Fruit fly (Drosophila melanogaster): Measurements from ENCODE around the gene Spn.
A peak's percentile ranks its signal among the peaks of the same experiment; 100 is the strongest.

The Spn gene

DNA sequence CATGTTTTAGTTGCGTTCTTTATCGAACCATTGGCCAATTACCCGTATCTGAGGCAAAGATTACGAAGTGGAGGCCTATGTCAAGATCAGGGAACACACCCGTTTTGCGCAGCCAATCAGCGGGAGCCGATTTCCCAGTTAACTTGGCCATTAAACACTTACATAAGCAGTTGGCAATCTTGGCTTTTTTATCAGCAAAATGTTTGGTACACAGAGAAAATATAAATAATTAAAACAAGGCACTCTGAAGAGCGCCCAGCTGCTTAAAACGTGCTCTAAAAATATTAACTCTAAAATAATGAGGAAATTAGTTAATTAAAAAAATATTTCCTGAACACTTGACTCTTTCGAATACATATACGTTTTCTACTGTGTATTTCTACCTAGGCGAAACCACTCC, 52.3 kb downstream of the Spn start:
- TF ChIP-seq Pif1B (GFP tag; optimal IDR thresholded peaks at IDR 0.05) (peak; percentile 39), gl (tag; optimal IDR thresholded peaks at IDR 0.05) (no peak), CG32121 (GFP tag; IDR thresholded peaks at IDR 0.05) (no peak), CG15710 (tag; optimal IDR thresholded peaks at IDR 0.05) (peak; percentile 28), Ets98B (GFP tag; IDR thresholded peaks at IDR 0.05) (no peak), Snoo (tag; optimal IDR thresholded peaks at IDR 0.05) (peak; percentile 23), CG14655 (GFP tag; optimal IDR thresholded peaks at IDR 0.05) (no peak), CG4496 (GFP tag; IDR thresholded peaks at IDR 0.05) (peak; percentile 14; the same call in 1 of the 3 replicates), CG17806 (tag; optimal IDR thresholded peaks at IDR 0.05) (peak; percentile 36), CG8159 (tag; optimal IDR thresholded peaks at IDR 0.05) (peak; percentile 39), Pif1A (GFP tag; optimal IDR thresholded peaks at IDR 0.05) (peak; percentile 43), CG13204 (GFP tag; optimal IDR thresholded peaks at IDR 0.05) (no peak), CG9948 (tag; optimal IDR thresholded peaks at IDR 0.05) (peak; percentile 9), CG10348 (GFP tag; IDR thresholded peaks at IDR 0.05) (no peak)

DNA sequence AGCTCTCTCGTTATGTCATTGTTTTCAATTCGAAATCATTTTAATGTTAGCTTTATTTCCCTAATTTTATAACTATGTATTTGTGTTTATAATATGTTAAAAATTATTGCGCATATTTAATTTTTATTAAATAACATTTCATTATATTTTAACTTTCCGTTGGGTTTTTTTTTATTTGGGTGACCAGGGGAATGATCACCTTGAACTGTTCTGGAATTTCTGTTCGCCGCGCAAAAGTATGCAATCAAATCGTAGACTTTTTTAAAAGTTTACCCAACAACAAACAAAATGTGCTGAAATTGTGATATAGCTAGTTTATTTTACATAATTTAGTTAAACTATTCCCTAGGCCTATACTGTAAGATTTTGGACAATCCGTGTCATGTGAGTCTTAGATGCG, 55.0 kb downstream of the Spn start:
- TF ChIP-seq Pif1B (GFP tag; optimal IDR thresholded peaks at IDR 0.05) (no peak), gl (tag; optimal IDR thresholded peaks at IDR 0.05) (no peak), EcR (GFP tag; optimal IDR thresholded peaks at IDR 0.05) (no peak), D1 (tag; optimal IDR thresholded peaks at IDR 0.05) (no peak), CG17806 (tag; optimal IDR thresholded peaks at IDR 0.05) (no peak), CG15710 (tag; optimal IDR thresholded peaks at IDR 0.05) (no peak), Snoo (tag; optimal IDR thresholded peaks at IDR 0.05) (no peak), CG32121 (GFP tag; IDR thresholded peaks at IDR 0.05) (no peak), CG8159 (tag; optimal IDR thresholded peaks at IDR 0.05) (no peak), CG9948 (tag; optimal IDR thresholded peaks at IDR 0.05) (no peak)

DNA sequence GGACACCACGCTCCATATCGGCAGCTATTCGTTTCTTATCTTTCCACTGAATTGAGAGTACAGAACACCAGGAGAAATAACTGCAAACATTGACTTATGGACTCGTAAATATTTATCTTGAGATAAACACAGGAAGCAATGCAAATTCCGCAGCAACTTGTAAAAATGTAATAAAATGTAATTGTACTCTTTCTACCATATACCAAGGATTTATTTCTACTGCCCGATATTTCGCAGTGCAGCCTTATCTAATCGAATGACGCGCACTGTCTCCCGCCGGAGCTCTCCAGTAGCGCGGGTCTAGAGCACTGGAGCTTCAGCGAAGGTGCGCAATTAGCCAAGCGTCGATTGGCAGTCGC, 59.9 kb downstream of the Spn start:
- TF ChIP-seq CG32121 (GFP tag; IDR thresholded peaks at IDR 0.05) (peak; percentile 85), CG12605 (GFP tag; IDR thresholded peaks at IDR 0.05) (peak; percentile 81), CG17806 (tag; optimal IDR thresholded peaks at IDR 0.05) (peak; percentile 85), gl (tag; optimal IDR thresholded peaks at IDR 0.05) (peak; percentile 90), Pif1A (GFP tag; optimal IDR thresholded peaks at IDR 0.05) (peak; percentile 93), EcR (GFP tag; optimal IDR thresholded peaks at IDR 0.05) (peak; percentile 2), CG13204 (GFP tag; optimal IDR thresholded peaks at IDR 0.05) (peak; percentile 59), CG4496 (GFP tag; IDR thresholded peaks at IDR 0.05) (peak; percentile 92), CG10348 (GFP tag; IDR thresholded peaks at IDR 0.05) (peak; percentile 27; the same call in 1 of the 2 replicates), Ets98B (GFP tag; IDR thresholded peaks at IDR 0.05) (peak; percentile 86), D1 (tag; optimal IDR thresholded peaks at IDR 0.05) (no peak), rn (GFP tag; IDR thresholded peaks at IDR 0.05) (peak; percentile 65), CG8301 (tag; optimal IDR thresholded peaks at IDR 0.05) (peak; percentile 87), CG8159 (tag; optimal IDR thresholded peaks at IDR 0.05) (peak; percentile 92), CG9948 (tag; optimal IDR thresholded peaks at IDR 0.05) (peak; percentile 80), CG15710 (tag; optimal IDR thresholded peaks at IDR 0.05) (peak; percentile 82), Pif1B (GFP tag; optimal IDR thresholded peaks at IDR 0.05) (peak; percentile 89), CG34367 (tag; optimal IDR thresholded peaks at IDR 0.05) (peak; percentile 67), CG14655 (GFP tag; optimal IDR thresholded peaks at IDR 0.05) (peak; percentile 87), fd96Ca (GFP tag; IDR thresholded peaks at IDR 0.05) (peak; percentile 80), Snoo (tag; optimal IDR thresholded peaks at IDR 0.05) (peak; percentile 94)

DNA sequence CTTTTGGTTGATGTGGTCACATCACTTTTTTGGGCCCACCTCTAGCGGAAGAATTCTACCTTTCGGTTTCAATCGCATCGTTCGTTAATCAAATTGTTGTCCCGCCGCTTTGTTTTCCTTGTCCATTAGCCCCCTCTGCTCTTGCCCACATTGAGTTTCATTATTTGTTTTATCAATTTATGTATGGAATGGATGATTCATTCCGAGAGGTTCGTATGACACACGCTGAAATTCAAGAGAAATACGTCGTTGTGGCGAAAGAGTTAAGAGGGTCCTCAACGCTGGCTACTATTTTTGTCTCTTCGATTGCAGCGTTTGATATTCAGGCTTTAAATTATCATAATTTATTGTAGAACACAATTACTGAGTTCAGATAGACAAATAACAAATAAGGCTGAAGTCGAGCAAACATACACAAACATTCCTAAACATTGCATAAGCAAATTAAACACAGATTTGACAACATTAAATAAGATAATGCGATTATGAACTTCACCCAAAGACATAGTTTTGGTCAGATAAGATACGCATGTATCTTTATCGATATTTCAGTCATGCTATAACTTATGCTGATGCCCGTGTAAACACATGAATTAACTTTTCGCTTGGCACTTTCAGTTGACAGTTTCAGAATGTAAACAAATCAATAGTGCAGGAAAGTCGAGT, 60.4 kb downstream of the Spn start:
- no peak for TF ChIP-seq CG9948 (tag; optimal IDR thresholded peaks at IDR 0.05)
- no peak for TF ChIP-seq fd96Ca (GFP tag; IDR thresholded peaks at IDR 0.05)
- no peak for TF ChIP-seq Snoo (tag; optimal IDR thresholded peaks at IDR 0.05)
- no peak for TF ChIP-seq CG13204 (GFP tag; optimal IDR thresholded peaks at IDR 0.05)

DNA sequence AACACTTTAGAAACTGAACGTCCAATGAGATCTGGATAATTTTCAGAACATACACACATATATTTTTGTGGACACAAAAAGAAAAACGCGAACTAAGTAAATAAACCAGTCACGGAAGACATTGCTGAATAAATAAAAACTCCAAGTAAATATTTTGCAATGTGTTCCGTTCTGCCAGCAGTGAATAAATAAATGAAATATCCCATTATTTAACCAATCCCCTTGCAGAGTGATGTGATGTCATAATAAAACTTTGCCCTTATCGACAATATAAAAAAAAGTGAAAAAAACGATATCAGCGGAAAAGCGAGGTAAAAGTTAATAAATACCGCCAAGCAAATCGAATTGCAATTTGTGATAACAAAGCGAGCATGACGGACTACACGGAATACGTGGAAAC, 63.3 kb downstream of the Spn start:
- TF ChIP-seq gl (tag; optimal IDR thresholded peaks at IDR 0.05) (peak; percentile 37), CG8301 (tag; optimal IDR thresholded peaks at IDR 0.05) (no peak), CG4496 (GFP tag; IDR thresholded peaks at IDR 0.05) (no peak), CG8159 (tag; optimal IDR thresholded peaks at IDR 0.05) (peak; percentile 18), D1 (tag; optimal IDR thresholded peaks at IDR 0.05) (no peak), Pif1B (GFP tag; optimal IDR thresholded peaks at IDR 0.05) (no peak), CG10348 (GFP tag; IDR thresholded peaks at IDR 0.05) (no peak)

DNA sequence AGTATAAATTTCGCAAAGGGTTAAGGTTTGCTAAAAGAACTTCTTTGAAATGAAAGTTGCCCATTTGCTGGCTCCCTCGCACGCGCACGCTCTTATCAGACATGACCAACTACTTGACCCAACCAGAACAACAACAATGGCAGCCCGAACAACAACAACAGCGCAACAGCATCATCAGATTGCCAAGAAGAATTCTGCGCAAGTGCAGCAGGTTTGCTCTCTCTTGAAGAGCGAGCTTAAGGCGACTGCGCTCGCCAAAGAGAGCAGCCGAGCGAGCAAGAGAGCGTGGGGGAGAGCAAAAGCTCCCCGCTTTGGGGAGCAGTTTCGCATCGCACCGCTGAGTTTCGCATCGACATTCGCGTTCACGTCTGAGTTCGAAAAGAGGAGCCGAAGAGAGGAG, 64.2 kb downstream of the Spn start:
- TF ChIP-seq fd96Ca (GFP tag; IDR thresholded peaks at IDR 0.05), result peak; percentile 77
- TF ChIP-seq CG15710 (tag; optimal IDR thresholded peaks at IDR 0.05), result no peak
- TF ChIP-seq Pif1A (GFP tag; optimal IDR thresholded peaks at IDR 0.05), result peak; percentile 17
- TF ChIP-seq CG17806 (tag; optimal IDR thresholded peaks at IDR 0.05), result no peak
- peak; percentile 41; the same call in 1 of the 3 replicates for TF ChIP-seq CG4496 (GFP tag; IDR thresholded peaks at IDR 0.05)
- TF ChIP-seq CG34367 (tag; optimal IDR thresholded peaks at IDR 0.05), result no peak
- no peak for TF ChIP-seq CG10348 (GFP tag; IDR thresholded peaks at IDR 0.05)
- TF ChIP-seq CG8301 (tag; optimal IDR thresholded peaks at IDR 0.05), result no peak
- peak; percentile 67; the same call in 1 of the 2 replicates for TF ChIP-seq Ets98B (GFP tag; IDR thresholded peaks at IDR 0.05)
- TF ChIP-seq CG13204 (GFP tag; optimal IDR thresholded peaks at IDR 0.05), result peak; percentile 65
- peak; percentile 76 for TF ChIP-seq EcR (GFP tag; optimal IDR thresholded peaks at IDR 0.05)
- TF ChIP-seq CG9948 (tag; optimal IDR thresholded peaks at IDR 0.05), result no peak
- 0 out of 2 replicates have a peak, but pooled peaks have one; percentile 37 for TF ChIP-seq CG12605 (GFP tag; IDR thresholded peaks at IDR 0.05)
- no peak for TF ChIP-seq CG14655 (GFP tag; optimal IDR thresholded peaks at IDR 0.05)
- no peak for TF ChIP-seq Snoo (tag; optimal IDR thresholded peaks at IDR 0.05)
- TF ChIP-seq CG32121 (GFP tag; IDR thresholded peaks at IDR 0.05), result peak; percentile 42; the same call in 1 of the 2 replicates
- no peak for TF ChIP-seq D1 (tag; optimal IDR thresholded peaks at IDR 0.05)
- TF ChIP-seq gl (tag; optimal IDR thresholded peaks at IDR 0.05), result no peak
- TF ChIP-seq Pif1B (GFP tag; optimal IDR thresholded peaks at IDR 0.05), result peak; percentile 42
- TF ChIP-seq CG8159 (tag; optimal IDR thresholded peaks at IDR 0.05), result no peak
- TF ChIP-seq rn (GFP tag; IDR thresholded peaks at IDR 0.05), result no peak

Measured in whole organism, pupa.